Worm (Caenorhabditis elegans) whole organism, young adult: ENCODE measurements around the gene lgc-31.
A peak's percentile ranks its signal among the peaks of the same experiment; 100 is the strongest.

ENCODE experiments used
- B0019.2 ChIP-seq: fragments of 200-800 bp; sonication (Bioruptor generic); conservative IDR thresholded peaks from 2 replicates; pipeline ENCODE4 v1.3.6; 2022; ENCODE audit warnings: missing genetic modification reagents, missing genetic modification characterization, missing compliant biosample characterization
- B0035.1 ChIP-seq: sonication (generic microtip); optimal IDR thresholded peaks from 2 replicates; lab custom pipeline; 2016; ENCODE audit warnings: missing genetic modification characterization, mild to moderate bottlenecking, missing compliant biosample characterization, missing genotype, missing genetic modification reagents
- D2030.7 ChIP-seq: fragments of 200-800 bp; sonication (Bioruptor generic); IDR thresholded peaks from 2 replicates; pipeline ENCODE4 v1.3.6; 2022; ENCODE audit warnings: missing genetic modification reagents, missing genetic modification characterization, missing compliant biosample characterization
- F23B12.7 ChIP-seq: sonication (generic microtip); optimal IDR thresholded peaks from 2 replicates; lab custom pipeline; 2017; ENCODE audit warnings: missing genetic modification characterization, mild to moderate bottlenecking, missing compliant biosample characterization, antibody characterized with exemption, moderate library complexity; ENCODE audit not compliant: insufficient read depth
- F33H1.4 ChIP-seq: fragments of 200-800 bp; sonication (Bioruptor generic); IDR thresholded peaks from 2 replicates; pipeline ENCODE4 v1.3.6; 2022; ENCODE audit warnings: missing genetic modification reagents, missing genetic modification characterization, missing compliant biosample characterization
- F49E8.2 ChIP-seq: sonication (generic microtip); optimal IDR thresholded peaks from 3 replicates; lab custom pipeline; 2017; ENCODE audit warnings: missing genetic modification characterization, mild to moderate bottlenecking, missing compliant biosample characterization, antibody characterized with exemption, moderate library complexity; ENCODE audit not compliant: insufficient read depth
- T26A5.8 ChIP-seq: sonication (generic microtip); optimal IDR thresholded peaks from 2 replicates; lab custom pipeline; 2016; ENCODE audit warnings: missing genetic modification characterization, missing compliant biosample characterization
- Y53G8AR.9 ChIP-seq: fragments of 200-800 bp; sonication (Bioruptor generic); conservative IDR thresholded peaks from 2 replicates; pipeline ENCODE4 v1.3.6; 2022; ENCODE audit warnings: missing genetic modification reagents, missing genetic modification characterization, missing compliant biosample characterization
- Y56A3A.18 ChIP-seq: fragments of 200-800 bp; sonication (Bioruptor generic); IDR thresholded peaks from 2 replicates; pipeline ENCODE4 v1.3.6; 2022; ENCODE audit warnings: missing genetic modification reagents, missing genetic modification characterization, missing compliant biosample characterization
- Y95B8A.8 ChIP-seq: fragments of 200-800 bp; sonication (Bioruptor generic); IDR thresholded peaks from 2 replicates; pipeline ENCODE4 v1.3.6; 2022; ENCODE audit warnings: missing genetic modification reagents, missing genetic modification characterization, missing compliant biosample characterization
- ZK185.1 ChIP-seq: sonication (generic microtip); optimal IDR thresholded peaks from 2 replicates; lab custom pipeline; 2016; ENCODE audit warnings: mild to moderate bottlenecking, missing genetic modification characterization, missing compliant biosample characterization; ENCODE audit not compliant: poor library complexity, severe bottlenecking
- akir-1 ChIP-seq: fragments of 200-800 bp; sonication (Bioruptor generic); optimal IDR thresholded peaks from 2 replicates; lab custom pipeline; 2018; ENCODE audit warnings: mild to moderate bottlenecking, missing genetic modification characterization, moderate library complexity, missing compliant biosample characterization
- aptf-3 ChIP-seq: fragments of 200-800 bp; sonication (Bioruptor generic); IDR thresholded peaks from 2 replicates; pipeline ENCODE4 v1.3.6; 2022; ENCODE audit warnings: missing genetic modification characterization, missing compliant biosample characterization
- athp-1 ChIP-seq: sonication (generic microtip); optimal IDR thresholded peaks from 2 replicates; lab custom pipeline; 2017; ENCODE audit warnings: mild to moderate bottlenecking, missing genetic modification characterization, missing compliant biosample characterization
- ceh-58 ChIP-seq: fragments of 200-800 bp; sonication (Bioruptor generic); IDR thresholded peaks from 2 replicates; pipeline ENCODE4 v1.3.6; 2022; ENCODE audit warnings: missing genetic modification characterization, missing compliant biosample characterization
- chd-7 ChIP-seq: sonication (generic microtip); optimal IDR thresholded peaks from 2 replicates; lab custom pipeline; 2016; ENCODE audit warnings: mild to moderate bottlenecking, missing genetic modification characterization, moderate library complexity, missing compliant biosample characterization
- die-1 ChIP-seq: sonication (generic microtip); optimal IDR thresholded peaks from 2 replicates; lab custom pipeline; 2016; ENCODE audit warnings: missing genotype, mild to moderate bottlenecking, missing genetic modification characterization, missing compliant biosample characterization
- dpff-1 ChIP-seq: sonication (generic microtip); optimal IDR thresholded peaks from 2 replicates; lab custom pipeline; 2017; ENCODE audit warnings: mild to moderate bottlenecking, missing genetic modification characterization, missing compliant biosample characterization
- egrh-3 ChIP-seq: fragments of 200-800 bp; sonication (Bioruptor generic); IDR thresholded peaks from 2 replicates; pipeline ENCODE4 v1.3.6; 2022; ENCODE audit warnings: missing genetic modification reagents, missing genetic modification characterization, missing compliant biosample characterization
- ets-4 ChIP-seq: fragments of 200-800 bp; sonication (Bioruptor generic); optimal IDR thresholded peaks from 2 replicates; lab custom pipeline; 2018; ENCODE audit warnings: mild to moderate bottlenecking, missing genetic modification characterization, missing compliant biosample characterization
- fkh-3 ChIP-seq: sonication (generic microtip); optimal IDR thresholded peaks from 2 replicates; lab custom pipeline; 2016; ENCODE audit warnings: mild to moderate bottlenecking, missing genetic modification characterization, missing compliant biosample characterization
- gei-17 ChIP-seq: fragments of 200-800 bp; sonication (Bioruptor generic); optimal IDR thresholded peaks from 2 replicates; lab custom pipeline; 2018; ENCODE audit warnings: mild to moderate bottlenecking, missing genetic modification characterization, missing compliant biosample characterization
- hlh-12 ChIP-seq: sonication (generic microtip); optimal IDR thresholded peaks from 2 replicates; lab custom pipeline; 2016; ENCODE audit warnings: missing genetic modification characterization, missing compliant biosample characterization
- hlh-26 ChIP-seq: fragments of 200-800 bp; sonication (Bioruptor generic); conservative IDR thresholded peaks from 2 replicates; pipeline ENCODE4 v1.3.6; 2022; ENCODE audit warnings: missing genetic modification reagents, missing genetic modification characterization, missing compliant biosample characterization
- hmg-20 ChIP-seq: fragments of 200-800 bp; sonication (Bioruptor generic); IDR thresholded peaks from 2 replicates; pipeline ENCODE4 v1.3.6; 2022; ENCODE audit warnings: missing genetic modification reagents, missing genetic modification characterization, missing compliant biosample characterization
- hsf-1 ChIP-seq: fragments of 200-800 bp; sonication (Bioruptor generic); IDR thresholded peaks from 2 replicates; pipeline ENCODE4 v1.3.6; 2022; ENCODE audit warnings: missing genetic modification reagents, missing genetic modification characterization, missing compliant biosample characterization
- lin-26 ChIP-seq: fragments of 200-800 bp; sonication (Bioruptor generic); IDR thresholded peaks from 2 replicates; pipeline ENCODE4 v1.3.6; 2022; ENCODE audit warnings: missing genetic modification reagents, missing genetic modification characterization, missing compliant biosample characterization
- lin-35 ChIP-seq, 3 experiments: fragments of 150-350 bp in 2 of 3; sonication (generic microtip) in 1 of 3; optimal IDR thresholded peaks; 2 replicates each; lab custom pipeline; 2014 to 2018; ENCODE audit warnings: missing biosample characterization in 3 of 3, missing genetic modification characterization in 3 of 3, missing genetic modification reagents in 3 of 3
- lin-54 ChIP-seq: fragments of 200-800 bp; sonication (Bioruptor generic); optimal IDR thresholded peaks from 2 replicates; lab custom pipeline; 2018; ENCODE audit warnings: mild to moderate bottlenecking, missing genetic modification characterization, missing compliant biosample characterization
- lsl-1 ChIP-seq: fragments of 200-800 bp; sonication (Bioruptor generic); optimal IDR thresholded peaks from 2 replicates; lab custom pipeline; 2018; ENCODE audit warnings: mild to moderate bottlenecking, missing genetic modification characterization, moderate library complexity, missing compliant biosample characterization
- madf-3 ChIP-seq: fragments of 200-800 bp; sonication (Bioruptor generic); IDR thresholded peaks from 2 replicates; pipeline ENCODE4 v1.3.6; 2022; ENCODE audit warnings: missing genetic modification reagents, missing genetic modification characterization, missing compliant biosample characterization
- mel-28 ChIP-seq: sonication (generic microtip); optimal IDR thresholded peaks from 2 replicates; lab custom pipeline; 2016; ENCODE audit warnings: borderline replicate concordance, mild to moderate bottlenecking, missing genetic modification characterization, missing compliant biosample characterization
- mxl-1 ChIP-seq: sonication (generic microtip); optimal IDR thresholded peaks from 2 replicates; lab custom pipeline; 2016; ENCODE audit warnings: missing genetic modification characterization, missing compliant biosample characterization
- nfya-2 ChIP-seq: fragments of 200-800 bp; sonication (Bioruptor generic); IDR thresholded peaks from 2 replicates; pipeline ENCODE4 v1.3.6; 2022; ENCODE audit warnings: missing genetic modification reagents, missing genetic modification characterization, missing compliant biosample characterization
- nhr-120 ChIP-seq: fragments of 200-800 bp; sonication (Bioruptor generic); IDR thresholded peaks from 2 replicates; pipeline ENCODE4 v1.3.6; 2022; ENCODE audit warnings: missing genetic modification characterization, missing compliant biosample characterization
- nhr-179 ChIP-seq: sonication (generic microtip); optimal IDR thresholded peaks from 2 replicates; lab custom pipeline; 2016; ENCODE audit warnings: mild to moderate bottlenecking, missing genetic modification characterization, missing compliant biosample characterization
- nhr-90 ChIP-seq: sonication (generic microtip); optimal IDR thresholded peaks from 2 replicates; lab custom pipeline; 2016; ENCODE audit warnings: missing genotype, mild to moderate bottlenecking, missing genetic modification characterization, missing compliant biosample characterization
- pbrm-1 ChIP-seq: fragments of 200-800 bp; sonication (Bioruptor generic); IDR thresholded peaks from 2 replicates; pipeline ENCODE4 v1.3.6; 2022; ENCODE audit warnings: missing genetic modification reagents, missing genetic modification characterization, missing compliant biosample characterization
- pha-4 ChIP-seq: fragments of 150-350 bp; sonication (generic microtip); optimal IDR thresholded peaks from 2 replicates; lab custom pipeline; 2014; ENCODE audit warnings: missing biosample characterization, missing genetic modification reagents, missing genetic modification characterization
- rec-8 ChIP-seq, 2 experiments: sonication (generic microtip); optimal IDR thresholded peaks; 2 replicates each; lab custom pipeline; 2016; ENCODE audit warnings: mild to moderate bottlenecking in 2 of 2, missing genetic modification characterization in 2 of 2, missing genetic modification reagents in 2 of 2, missing genotype in 2 of 2, missing biosample characterization in 1 of 2, missing compliant biosample characterization in 1 of 2, moderate library complexity in 1 of 2
- repo-1 ChIP-seq: sonication (generic microtip); optimal IDR thresholded peaks from 2 replicates; lab custom pipeline; 2017; ENCODE audit warnings: mild to moderate bottlenecking, missing genetic modification characterization, missing compliant biosample characterization
- somi-1 ChIP-seq: fragments of 200-800 bp; sonication (Bioruptor generic); optimal IDR thresholded peaks from 2 replicates; lab custom pipeline; 2018; ENCODE audit warnings: mild to moderate bottlenecking, missing genetic modification characterization, missing compliant biosample characterization
- unc-130 ChIP-seq: sonication (generic microtip); optimal IDR thresholded peaks from 2 replicates; lab custom pipeline; 2016; ENCODE audit warnings: missing genetic modification reagents, missing genetic modification characterization, missing compliant biosample characterization
- xnd-1 ChIP-seq: sonication (generic microtip); optimal IDR thresholded peaks from 2 replicates; lab custom pipeline; 2016; ENCODE audit warnings: missing genotype, missing genetic modification reagents, missing genetic modification characterization, missing compliant biosample characterization
- zfh-2 ChIP-seq: fragments of 200-800 bp; sonication (Bioruptor generic); conservative IDR thresholded peaks from 2 replicates; pipeline ENCODE4 v1.3.6; 2022; ENCODE audit warnings: missing genetic modification reagents, missing genetic modification characterization, missing compliant biosample characterization
- zim-3 ChIP-seq: sonication (generic microtip); optimal IDR thresholded peaks from 2 replicates; lab custom pipeline; 2017; ENCODE audit warnings: mild to moderate bottlenecking, missing genetic modification characterization, moderate library complexity, missing compliant biosample characterization

The lgc-31 gene

DNA sequence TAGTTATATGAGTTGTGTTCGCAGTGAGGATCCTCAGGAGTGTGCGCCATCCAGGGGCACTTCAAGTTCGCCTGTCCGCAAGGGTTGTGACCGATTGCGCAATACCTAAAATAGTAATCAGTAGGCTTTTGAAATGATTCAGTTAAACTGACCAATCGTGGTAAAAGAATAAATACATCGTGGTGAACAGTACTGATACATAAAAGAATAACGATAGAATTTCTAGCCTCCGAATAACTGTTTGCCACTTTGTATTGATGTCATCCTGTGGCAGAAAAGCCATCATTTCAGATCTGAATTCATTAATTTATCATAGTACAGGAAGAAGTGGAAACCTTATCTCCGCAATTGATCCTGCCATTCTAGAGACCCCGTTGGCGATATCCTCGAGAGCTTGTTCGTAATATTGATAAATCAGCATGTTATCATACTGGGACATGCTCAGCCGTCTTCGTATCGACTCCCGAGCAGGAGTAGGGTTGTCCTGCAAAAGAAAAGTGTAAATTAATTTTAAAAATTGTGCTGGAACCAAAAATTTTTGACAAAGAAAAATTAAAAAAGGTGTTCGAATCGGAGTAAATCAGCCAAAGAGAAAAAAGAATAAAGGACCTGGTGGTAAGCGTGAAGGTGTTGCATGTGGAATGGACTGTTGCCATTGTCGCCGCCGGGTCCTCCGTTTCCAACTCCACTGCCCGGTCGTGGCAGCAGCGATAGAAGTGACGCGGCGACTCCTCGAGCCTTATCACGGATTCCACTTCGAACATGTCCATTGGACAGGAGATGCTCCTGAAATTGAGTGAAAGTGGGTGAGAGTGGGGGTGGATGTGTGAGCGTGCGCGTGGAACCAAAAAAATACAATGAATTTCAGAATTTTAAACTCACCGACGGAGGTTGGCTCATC, 8.7 kb downstream of the lgc-31 start (continued):
- TF ChIP-seq repo-1 = peak; percentile 44
- TF ChIP-seq lin-54 (GFP tag; lab: Kevin White, UChicago) = peak; percentile 43
- no peak for TF ChIP-seq nhr-179
- TF ChIP-seq hlh-26 (GFP tag; lab: Robert Waterston, UW) = 0 out of 2 replicates have a peak, but pooled peaks have one; percentile 65
- no peak for TF ChIP-seq zim-3
- peak; percentile 42; the same call in 1 of the 2 replicates for TF ChIP-seq Y56A3A.18 (GFP tag; lab: Robert Waterston, UW)
- no peak for TF ChIP-seq nhr-120 (GFP tag; lab: Robert Waterston, UW)
- TF ChIP-seq gei-17 (GFP tag; lab: Kevin White, UChicago) = no peak
- TF ChIP-seq unc-130 (GFP tag; lab: Kevin White, UChicago) = no peak
- peak; percentile 20 for TF ChIP-seq die-1 (tag; lab: Kevin White, UChicago)
- TF ChIP-seq hmg-20 (GFP tag; lab: Robert Waterston, UW) = no peak
- peak; percentile 46 for TF ChIP-seq xnd-1 (tag; lab: Kevin White, UChicago)
- TF ChIP-seq B0019.2 (GFP tag; lab: Robert Waterston, UW) = no peak
- no peak for TF ChIP-seq mel-28
- no peak for TF ChIP-seq akir-1 (GFP tag; lab: Kevin White, UChicago)
- TF ChIP-seq madf-3 (GFP tag; lab: Robert Waterston, UW) = peak; percentile 87; the same call in 1 of the 2 replicates
- TF ChIP-seq ets-4 (GFP tag; lab: Kevin White, UChicago) = no peak
- no peak for TF ChIP-seq ZK185.1
- peak; percentile 46; the same call in 1 of the 2 replicates for TF ChIP-seq Y53G8AR.9 (GFP tag; lab: Robert Waterston, UW)
- TF ChIP-seq dpff-1 (tag; lab: Kevin White, UChicago) = no peak
- no peak for TF ChIP-seq nfya-2
- no peak for TF ChIP-seq chd-7
- no peak for TF ChIP-seq Y95B8A.8 (GFP tag; lab: Robert Waterston, UW)
- no peak for TF ChIP-seq fkh-3 (tag; lab: Kevin White, UChicago)
- TF ChIP-seq mxl-1 (tag; lab: Kevin White, UChicago) = no peak
- TF ChIP-seq pha-4 (tag; lab: Kevin White, UChicago) = no peak
- TF ChIP-seq lsl-1 (GFP tag; lab: Kevin White, UChicago) = peak; percentile 42
- TF ChIP-seq nhr-90 (tag; lab: Kevin White, UChicago) = no peak
- TF ChIP-seq F33H1.4 (GFP tag; lab: Robert Waterston, UW) = 0 out of 2 replicates have a peak, but pooled peaks have one; percentile 41
- TF ChIP-seq hlh-12 (tag; lab: Kevin White, UChicago) = no peak
- no peak for TF ChIP-seq B0035.1
- no peak for TF ChIP-seq rec-8 (tag; optimal IDR thresholded peaks at IDR 0.05; lab: Kevin White, UChicago)
- TF ChIP-seq pbrm-1 (GFP tag; lab: Robert Waterston, UW) = peak; percentile 7; the same call in 1 of the 2 replicates
- TF ChIP-seq lin-35 (GFP tag; optimal IDR thresholded peaks at IDR 0.05; lab: Kevin White, UChicago) = peak in 1 of 3 experiments; percentile 32
- TF ChIP-seq zfh-2 = peak; percentile 62
- TF ChIP-seq T26A5.8 = no peak
- peak; percentile 77 for TF ChIP-seq hsf-1 (GFP tag; lab: Robert Waterston, UW)
- TF ChIP-seq aptf-3 (GFP tag; lab: Robert Waterston, UW) = no peak
- TF ChIP-seq F23B12.7 (tag; lab: Kevin White, UChicago) = no peak
- no peak for TF ChIP-seq somi-1 (GFP tag; lab: Kevin White, UChicago)
- no peak for TF ChIP-seq athp-1
- TF ChIP-seq lin-26 (GFP tag; lab: Robert Waterston, UW) = peak; percentile 70; the same call in 1 of the 2 replicates
- TF ChIP-seq D2030.7 (GFP tag; lab: Robert Waterston, UW) = no peak; the same call in 1 of the 2 replicates
- TF ChIP-seq egrh-3 = no peak
- peak; percentile 84 for TF ChIP-seq F49E8.2 (tag; lab: Kevin White, UChicago)
- 0 out of 2 replicates have a peak, but pooled peaks have one; percentile 27 for TF ChIP-seq ceh-58
